Fruit fly (Drosophila melanogaster): ENCODE measurements around the gene Hel89B.

Gene Hel89B

DNA sequence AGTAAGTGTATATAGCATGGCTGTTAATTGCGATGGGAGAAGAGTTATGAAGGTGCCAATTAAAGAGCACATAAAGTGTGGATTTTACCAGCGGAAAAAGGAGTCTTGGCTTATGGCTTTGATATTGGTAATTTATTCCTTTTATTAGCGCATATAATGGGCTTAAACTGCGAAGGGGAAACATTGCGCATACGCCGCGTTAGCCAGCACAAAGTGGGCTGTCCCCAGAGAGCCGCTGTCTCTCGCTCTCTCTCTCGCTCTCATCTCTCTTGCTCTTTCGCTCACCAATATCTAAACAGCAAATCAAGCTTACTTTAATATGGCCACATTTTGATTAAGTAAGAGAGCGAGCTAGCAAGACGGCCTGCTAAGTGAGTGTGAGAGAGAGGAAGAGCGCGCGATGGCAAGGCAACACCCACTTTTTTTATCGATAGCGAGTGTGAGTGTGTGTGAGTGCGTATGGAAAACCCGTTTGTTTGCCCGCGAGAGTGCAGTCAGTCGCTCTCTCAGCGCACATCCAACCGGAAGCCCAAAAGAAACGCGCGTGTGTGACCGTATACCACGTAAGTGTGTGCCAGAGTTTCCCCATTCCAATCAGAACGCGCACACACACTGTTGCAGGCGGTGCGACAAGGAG is 52.6 kb downstream of the Hel89B start, which contains the start of gene pnr (continued):
- TF ChIP-seq Gug (GFP tag; IDR thresholded peaks at IDR 0.05) (no peak), Neu2 (GFP tag; optimal IDR thresholded peaks at IDR 0.05; ENCODE audit: borderline replicate concordance) (no peak), ttk (GFP tag; IDR thresholded peaks at IDR 0.05) (no peak), CG7271 (tag; optimal IDR thresholded peaks at IDR 0.05) (no peak), sens-2 (GFP tag; IDR thresholded peaks at IDR 0.05) (peak; percentile 12; the same call in 1 of the 2 replicates), Vsx1 (GFP tag; optimal IDR thresholded peaks at IDR 0.05) (peak; percentile 32), fd64A (GFP tag; optimal IDR thresholded peaks at IDR 0.05) (peak; percentile 51), lola (GFP tag; optimal IDR thresholded peaks at IDR 0.05) (no peak), H15 (GFP tag; IDR thresholded peaks at IDR 0.05) (no peak), CG15601 (tag; optimal IDR thresholded peaks at IDR 0.05) (peak; percentile 11), CG11504 (tag; optimal IDR thresholded peaks at IDR 0.05) (no peak), CG13296 (GFP tag; optimal IDR thresholded peaks at IDR 0.05) (no peak), CG13287 (GFP tag; IDR thresholded peaks at IDR 0.05; ENCODE audit: partially characterized antibody) (no peak; the same call in 1 of the 2 replicates), sens (GFP tag) (peak; percentile 66), schlank (tag; optimal IDR thresholded peaks at IDR 0.05) (no peak), btn (GFP tag; optimal IDR thresholded peaks at IDR 0.05) (no peak), CG18262 (tag; optimal IDR thresholded peaks at IDR 0.05) (peak; percentile 7), Taf1 (GFP tag; IDR thresholded peaks at IDR 0.05) (no peak), CG13894 (tag; optimal IDR thresholded peaks at IDR 0.05) (no peak), wdn (GFP tag; IDR thresholded peaks at IDR 0.05) (no peak), slbo (GFP tag; IDR thresholded peaks at IDR 0.05) (no peak), cato (GFP tag; optimal IDR thresholded peaks at IDR 0.05; ENCODE audit: borderline replicate concordance) (no peak), CG11696 (GFP tag; IDR thresholded peaks at IDR 0.05) (no peak), Stat92E (GFP tag; optimal IDR thresholded peaks at IDR 0.05) (no peak), CG4617 (GFP tag; optimal IDR thresholded peaks at IDR 0.05; ENCODE audit: borderline replicate concordance) (no peak), sd (tag; optimal IDR thresholded peaks at IDR 0.05) (peak; percentile 41), cas (GFP tag; IDR thresholded peaks at IDR 0.05) (no peak), unpg (GFP tag; optimal IDR thresholded peaks at IDR 0.05) (no peak), CG13624 (GFP tag; optimal IDR thresholded peaks at IDR 0.05) (no peak), zf30C (GFP tag; optimal IDR thresholded peaks at IDR 0.05) (no peak), crp (GFP tag; optimal IDR thresholded peaks at IDR 0.05) (no peak), Hey (tag; optimal IDR thresholded peaks at IDR 0.05) (peak; percentile 42), bab2 (GFP tag; optimal IDR thresholded peaks at IDR 0.05) (no peak), Drgx (GFP tag; IDR thresholded peaks at IDR 0.05) (no peak), CG33213 (GFP tag; optimal IDR thresholded peaks at IDR 0.05) (no peak), CG1233 (GFP tag; optimal IDR thresholded peaks at IDR 0.05) (no peak), Camta (GFP tag; optimal IDR thresholded peaks at IDR 0.05) (no peak), CG2202 (tag; optimal IDR thresholded peaks at IDR 0.05) (no peak), ro (GFP tag; IDR thresholded peaks at IDR 0.05) (no peak), Usf (GFP tag; optimal IDR thresholded peaks at IDR 0.05) (no peak), CG8765 (GFP tag; IDR thresholded peaks at IDR 0.05) (no peak), CG18764 (GFP tag; optimal IDR thresholded peaks at IDR 0.05) (no peak), PHDP (tag; optimal IDR thresholded peaks at IDR 0.05) (no peak), Nf-YB (GFP tag; optimal IDR thresholded peaks at IDR 0.05) (peak; percentile 99), hbn (GFP tag; IDR thresholded peaks at IDR 0.05; ENCODE audit: partially characterized antibody) (peak; percentile 30; the same call in 1 of the 2 replicates), ab (GFP tag; optimal IDR thresholded peaks at IDR 0.05) (no peak), dm (GFP tag; optimal IDR thresholded peaks at IDR 0.05) (no peak), CG31441 (GFP tag; IDR thresholded peaks at IDR 0.05) (no peak), psq (GFP tag; optimal IDR thresholded peaks at IDR 0.05) (no peak), CG4404 (GFP tag; IDR thresholded peaks at IDR 0.05) (no peak)
